Worm (Caenorhabditis elegans) whole organism, young adult: ENCODE results near the gene ifas-2.
A peak's percentile ranks its signal among the peaks of the same experiment; 100 is the strongest.

Experiments
- B0019.2 ChIP-seq: fragments of 200-800 bp; sonication (Bioruptor generic); conservative IDR thresholded peaks from 2 replicates; pipeline ENCODE4 v1.3.6; 2022; ENCODE audit warnings: missing genetic modification reagents, missing genetic modification characterization, missing compliant biosample characterization
- B0336.3 ChIP-seq: fragments of 200-800 bp; sonication (Bioruptor generic); IDR thresholded peaks from 2 replicates; pipeline ENCODE4 v1.3.6; 2022; ENCODE audit warnings: missing genetic modification characterization, missing compliant biosample characterization
- C06A6.2 ChIP-seq: fragments of 200-800 bp; sonication (Bioruptor generic); conservative IDR thresholded peaks from 2 replicates; pipeline ENCODE4 v1.3.6; 2022; ENCODE audit warnings: missing genetic modification characterization, missing compliant biosample characterization
- C17E4.6 ChIP-seq: fragments of 200-800 bp; sonication (Bioruptor generic); IDR thresholded peaks from 2 replicates; pipeline ENCODE4 v1.3.6; 2022; ENCODE audit warnings: missing genetic modification reagents, missing genetic modification characterization, missing compliant biosample characterization
- D2030.7 ChIP-seq: fragments of 200-800 bp; sonication (Bioruptor generic); IDR thresholded peaks from 2 replicates; pipeline ENCODE4 v1.3.6; 2022; ENCODE audit warnings: missing genetic modification reagents, missing genetic modification characterization, missing compliant biosample characterization
- F39B2.1 ChIP-seq: fragments of 200-800 bp; sonication (Bioruptor generic); IDR thresholded peaks from 2 replicates; pipeline ENCODE4 v1.3.6; 2022; ENCODE audit warnings: missing genetic modification reagents, missing genetic modification characterization, missing compliant biosample characterization
- F49E8.2 ChIP-seq: sonication (generic microtip); optimal IDR thresholded peaks from 3 replicates; lab custom pipeline; 2017; ENCODE audit warnings: missing genetic modification characterization, mild to moderate bottlenecking, missing compliant biosample characterization, antibody characterized with exemption, moderate library complexity; ENCODE audit not compliant: insufficient read depth
- K11D2.4 ChIP-seq: fragments of 200-800 bp; sonication (Bioruptor generic); IDR thresholded peaks from 2 replicates; pipeline ENCODE4 v1.3.6; 2022; ENCODE audit warnings: missing genetic modification reagents, missing genetic modification characterization, missing compliant biosample characterization
- Y53F4B.3 ChIP-seq: fragments of 200-800 bp; sonication (Bioruptor generic); IDR thresholded peaks from 2 replicates; pipeline ENCODE4 v1.3.6; 2022; ENCODE audit warnings: missing genetic modification reagents, missing genetic modification characterization, missing compliant biosample characterization
- akir-1 ChIP-seq: fragments of 200-800 bp; sonication (Bioruptor generic); optimal IDR thresholded peaks from 2 replicates; lab custom pipeline; 2018; ENCODE audit warnings: mild to moderate bottlenecking, missing genetic modification characterization, moderate library complexity, missing compliant biosample characterization
- ama-1 ChIP-seq, 3 experiments: fragments of 150-350 bp in 1 of 3; sonication (generic microtip) in 2 of 3; optimal IDR thresholded peaks; 2 replicates each; lab custom pipeline; 2014 to 2018; ENCODE audit warnings: missing biosample characterization in 2 of 3, missing genetic modification characterization in 2 of 3, missing genetic modification reagents in 2 of 3
- aptf-3 ChIP-seq: fragments of 200-800 bp; sonication (Bioruptor generic); IDR thresholded peaks from 2 replicates; pipeline ENCODE4 v1.3.6; 2022; ENCODE audit warnings: missing genetic modification characterization, missing compliant biosample characterization
- atf-7 ChIP-seq: sonication (generic microtip); optimal IDR thresholded peaks from 2 replicates; lab custom pipeline; 2017; ENCODE audit warnings: mild to moderate bottlenecking, missing genetic modification characterization, missing compliant biosample characterization
- athp-1 ChIP-seq: sonication (generic microtip); optimal IDR thresholded peaks from 2 replicates; lab custom pipeline; 2017; ENCODE audit warnings: mild to moderate bottlenecking, missing genetic modification characterization, missing compliant biosample characterization
- attf-5 ChIP-seq: fragments of 200-800 bp; sonication (Bioruptor generic); optimal IDR thresholded peaks from 2 replicates; lab custom pipeline; 2018; ENCODE audit warnings: mild to moderate bottlenecking, missing genetic modification characterization, missing compliant biosample characterization
- bed-1 ChIP-seq: fragments of 200-800 bp; sonication (Bioruptor generic); IDR thresholded peaks from 2 replicates; pipeline ENCODE4 v1.3.6; 2022; ENCODE audit warnings: missing genetic modification reagents, missing genetic modification characterization, missing compliant biosample characterization
- bed-2 ChIP-seq: fragments of 200-800 bp; sonication (Bioruptor generic); IDR thresholded peaks from 2 replicates; pipeline ENCODE4 v1.3.6; 2022; ENCODE audit warnings: missing genetic modification reagents, missing genetic modification characterization, missing compliant biosample characterization
- ccch-3 ChIP-seq: fragments of 200-800 bp; sonication (Bioruptor generic); optimal IDR thresholded peaks from 2 replicates; lab custom pipeline; 2018; ENCODE audit warnings: mild to moderate bottlenecking, missing genetic modification characterization, missing compliant biosample characterization
- cebp-1 ChIP-seq, 2 experiments: fragments of 200-800 bp in 1 of 2; sonication (Bioruptor generic) in 1 of 2; sonication (generic microtip) in 1 of 2; IDR thresholded peaks in 1 of 2; optimal IDR thresholded peaks in 1 of 2; 2 replicates each; pipeline versions ENCODE4 v1.3.6 to Lab custom; 2017 to 2022; ENCODE audit warnings: missing compliant biosample characterization in 2 of 2, missing genetic modification characterization in 2 of 2, mild to moderate bottlenecking in 1 of 2, missing genetic modification reagents in 1 of 2, moderate library complexity in 1 of 2
- ceh-100 ChIP-seq: fragments of 200-800 bp; sonication (Bioruptor generic); IDR thresholded peaks from 2 replicates; pipeline ENCODE4 v1.3.6; 2022; ENCODE audit warnings: missing genetic modification reagents, missing genetic modification characterization, missing compliant biosample characterization
- ceh-91 ChIP-seq: fragments of 200-800 bp; sonication (Bioruptor generic); IDR thresholded peaks from 2 replicates; pipeline ENCODE4 v1.3.6; 2022; ENCODE audit warnings: missing genetic modification reagents, missing genetic modification characterization, missing compliant biosample characterization
- die-1 ChIP-seq: sonication (generic microtip); optimal IDR thresholded peaks from 2 replicates; lab custom pipeline; 2016; ENCODE audit warnings: missing genotype, mild to moderate bottlenecking, missing genetic modification characterization, missing compliant biosample characterization
- egl-18 ChIP-seq: fragments of 200-800 bp; sonication (Bioruptor generic); IDR thresholded peaks from 2 replicates; pipeline ENCODE4 v1.3.6; 2022; ENCODE audit warnings: missing genetic modification reagents, missing genetic modification characterization, missing compliant biosample characterization
- fkh-3 ChIP-seq: sonication (generic microtip); optimal IDR thresholded peaks from 2 replicates; lab custom pipeline; 2016; ENCODE audit warnings: mild to moderate bottlenecking, missing genetic modification characterization, missing compliant biosample characterization
- gei-17 ChIP-seq: fragments of 200-800 bp; sonication (Bioruptor generic); optimal IDR thresholded peaks from 2 replicates; lab custom pipeline; 2018; ENCODE audit warnings: mild to moderate bottlenecking, missing genetic modification characterization, missing compliant biosample characterization
- hsf-1 ChIP-seq: fragments of 200-800 bp; sonication (Bioruptor generic); IDR thresholded peaks from 2 replicates; pipeline ENCODE4 v1.3.6; 2022; ENCODE audit warnings: missing genetic modification reagents, missing genetic modification characterization, missing compliant biosample characterization
- lin-26 ChIP-seq: fragments of 200-800 bp; sonication (Bioruptor generic); IDR thresholded peaks from 2 replicates; pipeline ENCODE4 v1.3.6; 2022; ENCODE audit warnings: missing genetic modification reagents, missing genetic modification characterization, missing compliant biosample characterization
- lir-1 ChIP-seq: fragments of 200-800 bp; sonication (Bioruptor generic); conservative IDR thresholded peaks from 2 replicates; pipeline ENCODE4 v1.3.6; 2022; ENCODE audit warnings: missing genetic modification reagents, missing genetic modification characterization, missing compliant biosample characterization
- lsl-1 ChIP-seq: fragments of 200-800 bp; sonication (Bioruptor generic); optimal IDR thresholded peaks from 2 replicates; lab custom pipeline; 2018; ENCODE audit warnings: mild to moderate bottlenecking, missing genetic modification characterization, moderate library complexity, missing compliant biosample characterization
- madf-3 ChIP-seq: fragments of 200-800 bp; sonication (Bioruptor generic); IDR thresholded peaks from 2 replicates; pipeline ENCODE4 v1.3.6; 2022; ENCODE audit warnings: missing genetic modification reagents, missing genetic modification characterization, missing compliant biosample characterization
- madf-8 ChIP-seq: fragments of 200-800 bp; sonication (Bioruptor generic); conservative IDR thresholded peaks from 2 replicates; pipeline ENCODE4 v1.3.6; 2022; ENCODE audit warnings: missing genetic modification reagents, missing genetic modification characterization, missing compliant biosample characterization
- mcd-1 ChIP-seq: fragments of 200-800 bp; sonication (Bioruptor generic); IDR thresholded peaks from 2 replicates; pipeline ENCODE4 v1.3.6; 2022; ENCODE audit warnings: missing genetic modification reagents, missing genetic modification characterization, missing compliant biosample characterization
- nfya-2 ChIP-seq: fragments of 200-800 bp; sonication (Bioruptor generic); IDR thresholded peaks from 2 replicates; pipeline ENCODE4 v1.3.6; 2022; ENCODE audit warnings: missing genetic modification reagents, missing genetic modification characterization, missing compliant biosample characterization
- nhr-27 ChIP-seq: fragments of 200-800 bp; sonication (Bioruptor generic); optimal IDR thresholded peaks from 2 replicates; lab custom pipeline; 2018; ENCODE audit warnings: mild to moderate bottlenecking, missing genetic modification characterization, moderate library complexity, missing compliant biosample characterization
- pbrm-1 ChIP-seq: fragments of 200-800 bp; sonication (Bioruptor generic); IDR thresholded peaks from 2 replicates; pipeline ENCODE4 v1.3.6; 2022; ENCODE audit warnings: missing genetic modification reagents, missing genetic modification characterization, missing compliant biosample characterization
- rec-8 ChIP-seq, 2 experiments: sonication (generic microtip); optimal IDR thresholded peaks; 2 replicates each; lab custom pipeline; 2016; ENCODE audit warnings: mild to moderate bottlenecking in 2 of 2, missing genetic modification characterization in 2 of 2, missing genetic modification reagents in 2 of 2, missing genotype in 2 of 2, missing biosample characterization in 1 of 2, missing compliant biosample characterization in 1 of 2, moderate library complexity in 1 of 2
- rpc-1 ChIP-seq, 2 experiments: fragments of 150-350 bp in 1 of 2; sonication (generic microtip) in 1 of 2; optimal IDR thresholded peaks; 2 replicates each; lab custom pipeline; 2014 to 2018; ENCODE audit warnings: missing biosample characterization in 1 of 2, missing genetic modification characterization in 1 of 2, missing genetic modification reagents in 1 of 2, missing genotype in 1 of 2
- snpc-4 ChIP-seq, 5 experiments: fragments of 150-350 bp in 1 of 5; sonication (generic microtip) in 4 of 5; optimal IDR thresholded peaks; 2 replicates each; lab custom pipeline; 2014 to 2018; ENCODE audit warnings: missing genetic modification characterization in 5 of 5, missing biosample characterization in 3 of 5, antibody characterized with exemption in 2 of 5, mild to moderate bottlenecking in 2 of 5, missing compliant biosample characterization in 2 of 5, missing genotype in 2 of 5, moderate library complexity in 2 of 5, missing genetic modification reagents in 1 of 5
- sptf-2 ChIP-seq: fragments of 200-800 bp; sonication (Bioruptor generic); optimal IDR thresholded peaks from 2 replicates; lab custom pipeline; 2018; ENCODE audit warnings: mild to moderate bottlenecking, missing genetic modification characterization, missing compliant biosample characterization
- ztf-25 ChIP-seq: fragments of 200-800 bp; sonication (Bioruptor generic); IDR thresholded peaks from 2 replicates; pipeline ENCODE4 v1.3.6; 2022; ENCODE audit warnings: missing genetic modification reagents, missing genetic modification characterization, missing compliant biosample characterization
- ztf-3 ChIP-seq: fragments of 200-800 bp; sonication (Bioruptor generic); optimal IDR thresholded peaks from 2 replicates; lab custom pipeline; 2018; ENCODE audit warnings: mild to moderate bottlenecking, missing genetic modification characterization, missing compliant biosample characterization

Gene ifas-2

ce11 chrV:16888788-16889325, at the start of gene ifas-2, which contains the start of gene fbxa-44:
Gene ifas-2 (minus strand): TSS chrV:16888888.
Gene fbxa-44 (plus strand): TSS chrV:16889275.
- TF ChIP-seq Y53F4B.3 (no peak), lir-1 (no peak), nfya-2 (GFP tag; lab: Robert Waterston, UW) (no peak)
- TF ChIP-seq, all 124 proteins: peak for 0

- TF ChIP-seq bed-1 (no peak), Y53F4B.3 (no peak), egl-18 (no peak)
These were observed 38.7 kb upstream of the ifas-2 start, which contains the start of gene Y102A5C.36 for ce11 chrV:16927345-16927744. Gene Y102A5C.36 (minus strand): TSS chrV:16927445.

ce11 chrV:16921952-16922351, 33.3 kb upstream of the ifas-2 start, which contains the start of gene Y102A5C.4:
Gene Y102A5C.4 (plus strand): TSS chrV:16922252.
- TF ChIP-seq ama-1 (optimal IDR thresholded peaks at IDR 0.05; lab: Kevin White, UChicago): no peak
- TF ChIP-seq ama-1 (GFP tag; optimal IDR thresholded peaks at IDR 0.05; lab: Kevin White, UChicago): no peak
- no peak for TF ChIP-seq atf-7
- TF ChIP-seq B0019.2 (GFP tag; lab: Robert Waterston, UW): no peak
- TF ChIP-seq akir-1 (GFP tag; lab: Kevin White, UChicago): no peak
- TF ChIP-seq attf-5: no peak
- TF ChIP-seq rec-8 (tag; optimal IDR thresholded peaks at IDR 0.05; lab: Kevin White, UChicago): no peak
- TF ChIP-seq athp-1 (tag; lab: Kevin White, UChicago): no peak
- no peak for TF ChIP-seq C06A6.2 (GFP tag; lab: Robert Waterston, UW)
- TF ChIP-seq ceh-100 (GFP tag; lab: Robert Waterston, UW): no peak
- TF ChIP-seq lsl-1: no peak
- no peak for TF ChIP-seq aptf-3 (GFP tag; lab: Robert Waterston, UW)
- no peak for TF ChIP-seq madf-3 (GFP tag; lab: Robert Waterston, UW)
- no peak for TF ChIP-seq C17E4.6 (GFP tag; lab: Robert Waterston, UW)
- no peak for TF ChIP-seq mcd-1
- TF ChIP-seq gei-17 (GFP tag; lab: Kevin White, UChicago): no peak
- no peak for TF ChIP-seq F49E8.2 (tag; lab: Kevin White, UChicago)

DNA sequence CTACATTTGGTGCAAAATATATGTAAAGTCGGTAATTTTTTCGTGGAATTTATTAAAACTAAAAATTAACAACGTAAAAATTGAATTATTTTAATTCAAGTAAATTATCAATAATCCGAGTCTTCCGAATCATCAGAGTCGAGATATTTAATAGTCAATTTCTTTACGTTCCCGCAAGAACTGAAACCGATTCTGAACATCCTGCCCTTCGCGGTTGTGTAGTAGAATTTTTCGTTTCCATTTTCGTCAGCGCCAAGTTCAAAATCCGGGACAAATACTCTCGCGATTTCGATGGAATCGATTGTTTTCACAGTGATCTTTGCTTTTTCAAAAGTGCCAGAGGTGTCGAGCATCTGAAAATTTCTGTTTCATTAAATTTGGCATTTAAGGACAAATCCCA, 31.0 kb upstream of the ifas-2 start:
- TF ChIP-seq lin-26 (GFP tag; lab: Robert Waterston, UW) (0 out of 2 replicates have a peak, but pooled peaks have one; percentile 32), ceh-91 (GFP tag; lab: Robert Waterston, UW) (no peak), cebp-1 (GFP tag; IDR thresholded peaks at IDR 0.05; lab: Robert Waterston, UW) (no peak), cebp-1 (tag; optimal IDR thresholded peaks at IDR 0.05; lab: Kevin White, UChicago) (peak; percentile 10), madf-8 (GFP tag; lab: Robert Waterston, UW) (no peak), sptf-2 (GFP tag; lab: Kevin White, UChicago) (no peak), ztf-3 (no peak), ztf-25 (GFP tag; lab: Robert Waterston, UW) (no peak), rpc-1 (optimal IDR thresholded peaks at IDR 0.05; lab: Kevin White, UChicago) (no peak), rpc-1 (tag; optimal IDR thresholded peaks at IDR 0.05; lab: Kevin White, UChicago) (no peak), fkh-3 (tag; lab: Kevin White, UChicago) (no peak), nhr-27 (tag; lab: Kevin White, UChicago) (no peak), pbrm-1 (GFP tag; lab: Robert Waterston, UW) (0 out of 2 replicates have a peak, but pooled peaks have one; percentile 12), bed-2 (GFP tag; lab: Robert Waterston, UW) (no peak), nfya-2 (GFP tag; lab: Robert Waterston, UW) (no peak), egl-18 (no peak), die-1 (tag; lab: Kevin White, UChicago) (peak; percentile 21), ccch-3 (GFP tag; lab: Kevin White, UChicago) (no peak), F39B2.1 (GFP tag; lab: Robert Waterston, UW) (0 out of 2 replicates have a peak, but pooled peaks have one; percentile 36), B0336.3 (GFP tag; lab: Robert Waterston, UW) (0 out of 2 replicates have a peak, but pooled peaks have one; percentile 45), K11D2.4 (no peak), snpc-4 (GFP tag; optimal IDR thresholded peaks at IDR 0.05; lab: Kevin White, UChicago) (no peak), snpc-4 (tag; optimal IDR thresholded peaks at IDR 0.05; lab: Kevin White, UChicago) (peak in 2 of 4 experiments; percentile 7 to 50), hsf-1 (0 out of 2 replicates have a peak, but pooled peaks have one; percentile 42), D2030.7 (GFP tag; lab: Robert Waterston, UW) (peak; percentile 31; the same call in 1 of the 2 replicates)
